Fruit fly (Drosophila melanogaster): ENCODE results near the gene nwk.

The nwk gene

dm6 chr3L:9125261-9126020 is 12.2 kb upstream of the nwk start:
- no peak for TF ChIP-seq insv (optimal IDR thresholded peaks at IDR 0.05)
- TF ChIP-seq Sin3A (optimal IDR thresholded peaks at IDR 0.05): no peak
- no peak for TF ChIP-seq Myc (optimal IDR thresholded peaks at IDR 0.05)
- TF ChIP-seq psq (optimal IDR thresholded peaks at IDR 0.05): no peak
- TF ChIP-seq h (optimal IDR thresholded peaks at IDR 0.05): no peak
- TF ChIP-seq ttk (optimal IDR thresholded peaks at IDR 0.05): no peak

- no peak for TF ChIP-seq psq (optimal IDR thresholded peaks at IDR 0.05)
- no peak for TF ChIP-seq ttk (optimal IDR thresholded peaks at IDR 0.05)
- no peak for TF ChIP-seq h (optimal IDR thresholded peaks at IDR 0.05)
- no peak for TF ChIP-seq Myc (optimal IDR thresholded peaks at IDR 0.05)
- TF ChIP-seq Sin3A (optimal IDR thresholded peaks at IDR 0.05): no peak
- TF ChIP-seq insv (optimal IDR thresholded peaks at IDR 0.05): no peak
These were observed 11.4 kb upstream of the nwk start for dm6 chr3L:9126021-9126811.

- no peak for TF ChIP-seq h (optimal IDR thresholded peaks at IDR 0.05)
- no peak for TF ChIP-seq Myc (optimal IDR thresholded peaks at IDR 0.05)
- no peak for TF ChIP-seq ttk (optimal IDR thresholded peaks at IDR 0.05)
- no peak for TF ChIP-seq insv (optimal IDR thresholded peaks at IDR 0.05)
- no peak for TF ChIP-seq Sin3A (optimal IDR thresholded peaks at IDR 0.05)
These were observed 10.6 kb upstream of the nwk start for dm6 chr3L:9126888-9127689.

- TF ChIP-seq ttk (optimal IDR thresholded peaks at IDR 0.05) (no peak), Myc (optimal IDR thresholded peaks at IDR 0.05) (no peak), insv (optimal IDR thresholded peaks at IDR 0.05) (no peak), psq (optimal IDR thresholded peaks at IDR 0.05) (no peak), Sin3A (optimal IDR thresholded peaks at IDR 0.05) (no peak), h (optimal IDR thresholded peaks at IDR 0.05) (no peak)
These were observed 9.8 kb upstream of the nwk start for dm6 chr3L:9127690-9128458.

- TF ChIP-seq h (optimal IDR thresholded peaks at IDR 0.05): no peak
- TF ChIP-seq Sin3A (optimal IDR thresholded peaks at IDR 0.05): no peak
- TF ChIP-seq Myc (optimal IDR thresholded peaks at IDR 0.05): no peak
- TF ChIP-seq psq (optimal IDR thresholded peaks at IDR 0.05): no peak
- no peak for TF ChIP-seq ttk (optimal IDR thresholded peaks at IDR 0.05)
- TF ChIP-seq insv (optimal IDR thresholded peaks at IDR 0.05): no peak
These were observed 8.7 kb upstream of the nwk start for dm6 chr3L:9128700-9129582.

- no peak for TF ChIP-seq ttk (optimal IDR thresholded peaks at IDR 0.05)
- TF ChIP-seq insv (optimal IDR thresholded peaks at IDR 0.05): no peak
- no peak for TF ChIP-seq h (optimal IDR thresholded peaks at IDR 0.05)
- no peak for TF ChIP-seq psq (optimal IDR thresholded peaks at IDR 0.05)
- no peak for TF ChIP-seq Myc (optimal IDR thresholded peaks at IDR 0.05)
- TF ChIP-seq Sin3A (optimal IDR thresholded peaks at IDR 0.05): no peak
These were observed 8.0 kb upstream of the nwk start for dm6 chr3L:9129583-9130146.

- no peak for TF ChIP-seq Myc (optimal IDR thresholded peaks at IDR 0.05)
- TF ChIP-seq psq (optimal IDR thresholded peaks at IDR 0.05): no peak
- TF ChIP-seq insv (optimal IDR thresholded peaks at IDR 0.05): no peak
- TF ChIP-seq ttk (optimal IDR thresholded peaks at IDR 0.05): no peak
- no peak for TF ChIP-seq Sin3A (optimal IDR thresholded peaks at IDR 0.05)
These were observed 3.3 kb upstream of the nwk start, which contains the start of the genes bol and Dhpr for dm6 chr3L:9134349-9134748. bol (minus strand) TSS chr3L:9134405. Dhpr (plus strand) TSS chr3L:9134560.

- TF ChIP-seq Sin3A (optimal IDR thresholded peaks at IDR 0.05): no peak
- TF ChIP-seq Myc (optimal IDR thresholded peaks at IDR 0.05): no peak
- TF ChIP-seq psq (optimal IDR thresholded peaks at IDR 0.05): no peak
- no peak for TF ChIP-seq h (optimal IDR thresholded peaks at IDR 0.05)
- TF ChIP-seq insv (optimal IDR thresholded peaks at IDR 0.05): no peak
- TF ChIP-seq ttk (optimal IDR thresholded peaks at IDR 0.05): no peak
These were observed 1.9 kb upstream of the nwk start for dm6 chr3L:9135792-9136191.

dm6 chr3L:9139553-9139952 is 1.9 kb downstream of the nwk start:
- TF ChIP-seq Myc (optimal IDR thresholded peaks at IDR 0.05): no peak
- TF ChIP-seq psq (optimal IDR thresholded peaks at IDR 0.05): no peak
- TF ChIP-seq h (optimal IDR thresholded peaks at IDR 0.05): no peak
- TF ChIP-seq insv (optimal IDR thresholded peaks at IDR 0.05): no peak
- no peak for TF ChIP-seq Sin3A (optimal IDR thresholded peaks at IDR 0.05)
- TF ChIP-seq ttk (optimal IDR thresholded peaks at IDR 0.05): no peak

dm6 chr3L:9141998-9142397 is 4.3 kb downstream of the nwk start:
- TF ChIP-seq Myc (optimal IDR thresholded peaks at IDR 0.05): no peak
- TF ChIP-seq ttk (optimal IDR thresholded peaks at IDR 0.05): no peak
- TF ChIP-seq psq (optimal IDR thresholded peaks at IDR 0.05): no peak
- TF ChIP-seq insv (optimal IDR thresholded peaks at IDR 0.05): no peak
- TF ChIP-seq Sin3A (optimal IDR thresholded peaks at IDR 0.05): no peak
- TF ChIP-seq h (optimal IDR thresholded peaks at IDR 0.05): no peak
